Worm (Caenorhabditis elegans) whole organism, L2 larva: ENCODE data around the gene F54D5.2.

Experiments used
- C34F6.9 ChIP-seq: fragments of 150-350 bp; optimal IDR thresholded peaks from 2 replicates; lab custom pipeline; 2014; ENCODE audit warnings: missing biosample characterization, missing genetic modification characterization
- F13H6.1 ChIP-seq: sonication (generic microtip); optimal IDR thresholded peaks from 2 replicates; lab custom pipeline; 2016; ENCODE audit warnings: missing genetic modification characterization, missing compliant biosample characterization
- R02D3.7 ChIP-seq: fragments of 150-350 bp; optimal IDR thresholded peaks from 2 replicates; lab custom pipeline; 2014; ENCODE audit warnings: missing biosample characterization, missing genetic modification characterization
- Y55F3AM.14 ChIP-seq: fragments of 200-800 bp; sonication (Bioruptor generic); optimal IDR thresholded peaks from 2 replicates; lab custom pipeline; 2018; ENCODE audit warnings: mild to moderate bottlenecking, missing genetic modification characterization, missing compliant biosample characterization
- ZK546.5 ChIP-seq: sonication (generic microtip); optimal IDR thresholded peaks from 2 replicates; lab custom pipeline; 2017; ENCODE audit warnings: missing biosample characterization, missing genetic modification characterization
- alr-1 ChIP-seq: fragments of 150-350 bp; optimal IDR thresholded peaks from 2 replicates; lab custom pipeline; 2014; ENCODE audit warnings: missing biosample characterization, missing genetic modification characterization
- aly-2 ChIP-seq: fragments of 150-350 bp; optimal IDR thresholded peaks from 2 replicates; lab custom pipeline; 2014; ENCODE audit warnings: missing biosample characterization, missing genetic modification characterization
- ama-1 ChIP-seq: fragments of 150-350 bp; optimal IDR thresholded peaks from 2 replicates; lab custom pipeline; 2018; ENCODE audit warnings: inconsistent platforms
- blmp-1 ChIP-seq: sonication (generic microtip); optimal IDR thresholded peaks from 2 replicates; lab custom pipeline; 2017; ENCODE audit warnings: missing genetic modification characterization, mild to moderate bottlenecking, missing compliant biosample characterization, antibody characterized with exemption, moderate library complexity; ENCODE audit not compliant: insufficient read depth
- ceh-16 ChIP-seq: fragments of 150-350 bp; optimal IDR thresholded peaks from 2 replicates; lab custom pipeline; 2014; ENCODE audit warnings: missing biosample characterization, missing genetic modification characterization
- ceh-82 ChIP-seq: fragments of 150-350 bp; optimal IDR thresholded peaks from 2 replicates; lab custom pipeline; 2014; ENCODE audit warnings: missing biosample characterization, missing genetic modification characterization
- dmd-4 ChIP-seq: sonication (generic microtip); optimal IDR thresholded peaks from 2 replicates; lab custom pipeline; 2017; ENCODE audit warnings: missing biosample characterization, missing genetic modification characterization
- egl-27 ChIP-seq: sonication (generic microtip); optimal IDR thresholded peaks from 3 replicates; lab custom pipeline; 2017; ENCODE audit warnings: missing biosample characterization, missing genetic modification reagents, missing genetic modification characterization
- elt-1 ChIP-seq: fragments of 150-350 bp; optimal IDR thresholded peaks from 2 replicates; lab custom pipeline; 2014; ENCODE audit warnings: missing biosample characterization, missing genetic modification characterization
- fos-1 ChIP-seq: fragments of 150-350 bp; optimal IDR thresholded peaks from 2 replicates; lab custom pipeline; 2014; ENCODE audit warnings: missing biosample characterization, missing genetic modification characterization
- gmeb-1 ChIP-seq: fragments of 150-350 bp; optimal IDR thresholded peaks from 2 replicates; lab custom pipeline; 2014; ENCODE audit warnings: missing biosample characterization, missing genetic modification characterization
- lin-11 ChIP-seq: fragments of 150-350 bp; sonication (generic microtip); optimal IDR thresholded peaks from 2 replicates; lab custom pipeline; 2014; ENCODE audit warnings: missing biosample characterization, missing genetic modification characterization, inconsistent platforms, mixed read lengths
- lin-13 ChIP-seq: fragments of 150-350 bp; optimal IDR thresholded peaks from 2 replicates; lab custom pipeline; 2014; ENCODE audit warnings: missing biosample characterization, missing genetic modification reagents, missing genetic modification characterization
- lsy-2 ChIP-seq, 2 experiments: fragments of 150-350 bp in 1 of 2; sonication (generic microtip) in 1 of 2; optimal IDR thresholded peaks; 2 replicates each; lab custom pipeline; 2014 to 2017; ENCODE audit warnings: missing biosample characterization in 2 of 2, missing genetic modification characterization in 2 of 2
- mab-5 ChIP-seq: fragments of 150-350 bp; optimal IDR thresholded peaks from 2 replicates; lab custom pipeline; 2014; ENCODE audit warnings: missing biosample characterization, missing genetic modification characterization
- mbf-1 ChIP-seq: sonication (generic microtip); optimal IDR thresholded peaks from 2 replicates; lab custom pipeline; 2017; ENCODE audit warnings: missing biosample characterization, missing genetic modification characterization
- mdl-1 ChIP-seq, 2 experiments: fragments of 150-350 bp in 1 of 2; sonication (generic microtip) in 1 of 2; optimal IDR thresholded peaks; 2 replicates each; lab custom pipeline; 2017; ENCODE audit warnings: missing biosample characterization in 2 of 2, missing genetic modification characterization in 2 of 2
- nhr-10 ChIP-seq: sonication (generic microtip); optimal IDR thresholded peaks from 2 replicates; lab custom pipeline; 2017; ENCODE audit warnings: missing biosample characterization, missing genetic modification characterization
- nhr-12 ChIP-seq: fragments of 150-350 bp; optimal IDR thresholded peaks from 2 replicates; lab custom pipeline; 2014; ENCODE audit warnings: missing biosample characterization, missing genetic modification characterization
- nhr-129 ChIP-seq: fragments of 150-350 bp; optimal IDR thresholded peaks from 2 replicates; lab custom pipeline; 2014; ENCODE audit warnings: missing biosample characterization, missing genetic modification characterization
- nhr-21 ChIP-seq: fragments of 150-350 bp; optimal IDR thresholded peaks from 2 replicates; lab custom pipeline; 2014; ENCODE audit warnings: missing biosample characterization, missing genetic modification characterization
- nhr-23 ChIP-seq: fragments of 150-350 bp; optimal IDR thresholded peaks from 2 replicates; lab custom pipeline; 2014; ENCODE audit warnings: missing biosample characterization, missing genetic modification reagents, missing genetic modification characterization
- nhr-237 ChIP-seq: fragments of 150-350 bp; optimal IDR thresholded peaks from 2 replicates; lab custom pipeline; 2014; ENCODE audit warnings: missing biosample characterization, missing genetic modification characterization
- nhr-6 ChIP-seq: fragments of 150-350 bp; optimal IDR thresholded peaks from 2 replicates; lab custom pipeline; 2014; ENCODE audit warnings: missing biosample characterization, missing genetic modification characterization
- nhr-77 ChIP-seq: fragments of 150-350 bp; optimal IDR thresholded peaks from 2 replicates; lab custom pipeline; 2014; ENCODE audit warnings: missing biosample characterization, missing genetic modification characterization
- skn-1 ChIP-seq: sonication (generic microtip); optimal IDR thresholded peaks from 2 replicates; lab custom pipeline; 2017; ENCODE audit warnings: missing biosample characterization, missing genetic modification characterization
- sma-3 ChIP-seq: sonication (generic microtip); optimal IDR thresholded peaks from 2 replicates; lab custom pipeline; 2016; ENCODE audit warnings: missing genetic modification reagents, missing genetic modification characterization, missing compliant biosample characterization
- sma-9 ChIP-seq, 2 experiments: fragments of 150-350 bp in 1 of 2; sonication (generic microtip) in 1 of 2; optimal IDR thresholded peaks; 2 replicates each; lab custom pipeline; 2014 to 2016; ENCODE audit warnings: missing genetic modification characterization in 2 of 2, mild to moderate bottlenecking in 1 of 2, missing biosample characterization in 1 of 2, missing compliant biosample characterization in 1 of 2, missing genetic modification reagents in 1 of 2, moderate library complexity in 1 of 2
- unc-55 ChIP-seq: fragments of 150-350 bp; sonication (generic microtip); optimal IDR thresholded peaks from 3 replicates; lab custom pipeline; 2014; ENCODE audit warnings: missing biosample characterization, missing genetic modification reagents, missing genetic modification characterization
- unc-62 ChIP-seq: fragments of 150-350 bp; optimal IDR thresholded peaks from 2 replicates; lab custom pipeline; 2014; ENCODE audit warnings: missing biosample characterization, missing genetic modification reagents, missing genetic modification characterization
- ztf-1 ChIP-seq: fragments of 200-800 bp; sonication (Bioruptor generic); conservative IDR thresholded peaks from 2 replicates; pipeline ENCODE4 v1.3.6; 2022; ENCODE audit warnings: missing genetic modification characterization, missing compliant biosample characterization
- ztf-11 ChIP-seq: sonication (generic microtip); optimal IDR thresholded peaks from 2 replicates; lab custom pipeline; 2017; ENCODE audit warnings: missing biosample characterization, missing genetic modification characterization
- ztf-4 ChIP-seq: fragments of 150-350 bp; optimal IDR thresholded peaks from 2 replicates; lab custom pipeline; 2014; ENCODE audit warnings: missing biosample characterization, missing genetic modification characterization

F54D5.2 gene

ce11 chrII:11568670-11569069, 4.3 kb upstream of the F54D5.2 start:
- TF ChIP-seq sma-9 (GFP tag; optimal IDR thresholded peaks at IDR 0.05; lab: Kevin White, UChicago) (no peak), sma-9 (tag; optimal IDR thresholded peaks at IDR 0.05; lab: Kevin White, UChicago) (no peak), nhr-6 (tag; lab: Kevin White, UChicago) (no peak), nhr-129 (tag; lab: Kevin White, UChicago) (no peak), skn-1 (no peak), mab-5 (tag; lab: Kevin White, UChicago) (no peak), R02D3.7 (tag; lab: Kevin White, UChicago) (no peak), Y55F3AM.14 (GFP tag; lab: Kevin White, UChicago) (no peak), ztf-4 (tag; lab: Kevin White, UChicago) (no peak), sma-3 (GFP tag; lab: Kevin White, UChicago) (no peak), ZK546.5 (no peak), elt-1 (tag; lab: Kevin White, UChicago) (no peak), alr-1 (tag; lab: Kevin White, UChicago) (no peak), aly-2 (no peak), lin-11 (tag; lab: Kevin White, UChicago) (no peak), ama-1 (lab: Kevin White, UChicago) (no peak), egl-27 (tag; lab: Kevin White, UChicago) (no peak), ztf-1 (no peak)

DNA sequence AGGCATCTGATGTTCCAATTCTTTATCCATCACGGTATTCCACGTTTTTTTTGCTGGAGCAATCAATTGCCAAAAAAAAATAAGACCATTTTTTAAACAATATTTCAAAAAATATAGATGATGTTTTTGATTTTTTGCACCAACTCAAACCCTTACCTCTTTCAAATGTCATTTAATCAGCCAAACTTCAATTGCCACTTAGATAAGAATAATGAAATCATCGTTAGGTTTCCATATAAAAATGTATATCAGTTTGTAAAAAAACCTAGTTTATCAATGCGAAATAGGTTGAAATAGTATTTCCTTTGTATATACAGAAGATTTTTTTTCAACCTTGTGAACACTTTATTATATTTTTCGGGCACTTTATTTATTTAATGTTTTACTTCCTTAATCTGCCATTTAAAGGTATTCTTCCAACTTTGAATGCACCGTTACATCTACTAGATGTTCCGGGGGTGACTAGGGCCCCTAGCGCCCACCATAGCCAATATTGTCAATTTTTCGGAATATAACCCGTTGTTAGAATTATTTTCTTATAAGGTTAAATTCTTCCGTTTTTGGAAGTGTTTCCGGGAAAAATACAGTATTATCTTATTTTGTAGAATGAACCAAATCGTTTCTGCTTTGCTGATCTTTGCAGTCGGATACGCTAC, 3.6 kb upstream of the F54D5.2 start, which contains the start of the genes F54D5.23 and F54D5.4:
Gene F54D5.23 (minus strand): TSS at position 75 of the 656 bp plus-strand sequence.
Gene F54D5.4 (plus strand): TSS at position 606 of the 656 bp plus-strand sequence.
- TF ChIP-seq nhr-77 (no peak), ceh-82 (tag; lab: Kevin White, UChicago) (no peak), lin-11 (tag; lab: Kevin White, UChicago) (no peak), nhr-21 (tag; lab: Kevin White, UChicago) (no peak), fos-1 (peak; percentile 82), mbf-1 (tag; lab: Kevin White, UChicago) (no peak), sma-9 (GFP tag; optimal IDR thresholded peaks at IDR 0.05; lab: Kevin White, UChicago) (no peak), sma-9 (tag; optimal IDR thresholded peaks at IDR 0.05; lab: Kevin White, UChicago) (no peak), nhr-23 (no peak)

ce11 chrII:11571260-11571854, 1.6 kb upstream of the F54D5.2 start, which contains the start of gene F54D5.3:
TSS of gene F54D5.3 (plus strand) at chrII:11571805.
- TF ChIP-seq lsy-2 (tag; optimal IDR thresholded peaks at IDR 0.05; lab: Kevin White, UChicago) (no peak), fos-1 (peak; percentile 87)
- TF ChIP-seq, all 48 proteins: peak for 1

DNA sequence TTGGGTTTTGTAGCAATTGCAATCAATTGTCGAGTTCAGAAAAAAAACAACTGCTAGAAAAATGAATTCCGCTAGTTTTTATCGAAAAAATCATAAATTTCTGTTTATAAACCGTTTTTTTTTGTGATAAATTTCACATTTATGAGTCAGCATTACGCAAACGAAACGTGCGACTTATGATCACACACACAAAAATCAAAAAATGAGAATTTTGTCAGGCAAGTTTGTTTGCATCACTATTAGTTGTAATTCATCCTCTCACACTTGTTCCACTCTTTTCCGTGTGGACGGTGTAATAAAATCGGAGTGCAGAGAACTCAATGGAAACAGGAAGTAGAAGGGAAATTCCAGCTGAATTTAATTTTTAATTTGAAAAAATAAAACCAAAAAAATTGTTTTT, 4.4 kb downstream of the F54D5.2 start, which contains the start of gene pcs-1:
Gene pcs-1 (minus strand): TSS at position 344 of the 400 bp plus-strand sequence.
- TF ChIP-seq Y55F3AM.14 (GFP tag; lab: Kevin White, UChicago) (no peak), nhr-129 (tag; lab: Kevin White, UChicago) (peak; percentile 15), sma-9 (GFP tag; optimal IDR thresholded peaks at IDR 0.05; lab: Kevin White, UChicago) (no peak), sma-9 (tag; optimal IDR thresholded peaks at IDR 0.05; lab: Kevin White, UChicago) (no peak), lin-13 (GFP tag; lab: Kevin White, UChicago) (peak; percentile 3), fos-1 (peak; percentile 67)

- TF ChIP-seq blmp-1 (no peak), ceh-82 (tag; lab: Kevin White, UChicago) (no peak), egl-27 (tag; lab: Kevin White, UChicago) (no peak), F13H6.1 (tag; lab: Kevin White, UChicago) (no peak), mab-5 (tag; lab: Kevin White, UChicago) (no peak), C34F6.9 (tag; lab: Kevin White, UChicago) (no peak), ZK546.5 (no peak)
Observed at ce11 chrII:11577861-11578260, 4.9 kb downstream of the F54D5.2 start.

DNA sequence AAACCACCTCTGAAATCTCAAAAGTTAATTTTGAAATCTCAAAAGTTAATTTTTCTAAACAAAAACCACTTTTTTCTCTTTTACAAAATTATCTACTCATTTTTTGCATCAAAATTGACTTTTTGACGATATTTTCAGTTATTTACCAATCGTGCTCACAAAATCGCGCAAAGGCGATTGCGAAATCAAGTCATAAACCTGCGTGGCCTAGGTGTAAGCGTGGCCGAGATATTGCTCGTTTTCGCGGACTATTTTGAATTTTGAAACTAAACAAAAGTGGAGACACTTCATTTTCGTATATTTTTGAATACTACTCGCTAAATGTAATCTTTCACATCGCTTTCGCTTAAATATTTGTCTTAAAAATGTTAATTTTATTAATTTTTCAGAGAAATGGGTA, 5.3 kb downstream of the F54D5.2 start, which contains the start of gene smc-6:
Gene smc-6 (plus strand): TSS at position 390 of the 400 bp plus-strand sequence.
- TF ChIP-seq nhr-129 (tag; lab: Kevin White, UChicago) = peak; percentile 68
- no peak for TF ChIP-seq nhr-237 (tag; lab: Kevin White, UChicago)
- TF ChIP-seq lin-13 (GFP tag; lab: Kevin White, UChicago) = no peak
- TF ChIP-seq nhr-10 (tag; lab: Kevin White, UChicago) = no peak
- TF ChIP-seq unc-62 (GFP tag; lab: Kevin White, UChicago) = no peak
- TF ChIP-seq ceh-16 (tag; lab: Kevin White, UChicago) = no peak
- TF ChIP-seq ceh-82 (tag; lab: Kevin White, UChicago) = no peak
- TF ChIP-seq alr-1 (tag; lab: Kevin White, UChicago) = no peak
- peak; percentile 85 for TF ChIP-seq unc-55
- peak; percentile 7 for TF ChIP-seq gmeb-1 (tag; lab: Kevin White, UChicago)
- TF ChIP-seq ztf-4 (tag; lab: Kevin White, UChicago) = no peak
- TF ChIP-seq dmd-4 = no peak
- no peak for TF ChIP-seq F13H6.1 (tag; lab: Kevin White, UChicago)
- no peak for TF ChIP-seq egl-27 (tag; lab: Kevin White, UChicago)
- no peak for TF ChIP-seq sma-9 (GFP tag; optimal IDR thresholded peaks at IDR 0.05; lab: Kevin White, UChicago)
- no peak for TF ChIP-seq sma-9 (tag; optimal IDR thresholded peaks at IDR 0.05; lab: Kevin White, UChicago)
- TF ChIP-seq Y55F3AM.14 (GFP tag; lab: Kevin White, UChicago) = no peak
- no peak for TF ChIP-seq aly-2
- no peak for TF ChIP-seq ztf-11
- TF ChIP-seq mdl-1 (tag; optimal IDR thresholded peaks at IDR 0.05; lab: Kevin White, UChicago) = no peak
- peak; percentile 45 for TF ChIP-seq fos-1
- no peak for TF ChIP-seq nhr-23
- no peak for TF ChIP-seq nhr-12
- TF ChIP-seq mbf-1 (tag; lab: Kevin White, UChicago) = no peak
